Worm (Caenorhabditis elegans): ENCODE results near the gene C14C11.1.

The C14C11.1 gene

ce11 chrV:5691665-5692407, 28.4 kb downstream of the C14C11.1 start, which contains the start of gene F25B4.8:
TSS of gene F25B4.8 (minus strand) at chrV:5691715.
- TF ChIP-seq hif-1 (tag; optimal IDR thresholded peaks at IDR 0.05) (no peak), daf-16 (GFP tag; optimal IDR thresholded peaks at IDR 0.05) (no peak), daf-16 (tag; optimal IDR thresholded peaks at IDR 0.05) (peak; percentile 34), pqm-1 (tag; optimal IDR thresholded peaks at IDR 0.05) (peak; percentile 12), dve-1 (tag; optimal IDR thresholded peaks at IDR 0.05; ENCODE audit: insufficient read depth) (peak; percentile 8)

- TF ChIP-seq set-16 (GFP tag; IDR thresholded peaks at IDR 0.05) (no peak), mdl-1 (tag; optimal IDR thresholded peaks at IDR 0.05) (peak in 1 of 2 experiments; percentile 4), ctbp-1 (GFP tag; IDR thresholded peaks at IDR 0.05) (no peak), ama-1 (optimal IDR thresholded peaks at IDR 0.05) (no peak), daf-8 (GFP tag; IDR thresholded peaks at IDR 0.05) (no peak), lin-29 (GFP tag; IDR thresholded peaks at IDR 0.05) (no peak), unc-62 (GFP tag; optimal IDR thresholded peaks at IDR 0.05 in 1 of 2) (peak in 1 of 2 experiments; percentile 72), unc-62 (tag; optimal IDR thresholded peaks at IDR 0.05) (no peak), dmd-9 (GFP tag; IDR thresholded peaks at IDR 0.05) (no peak), attf-4 (tag; optimal IDR thresholded peaks at IDR 0.05) (no peak), fos-1 (tag; optimal IDR thresholded peaks at IDR 0.05) (no peak), rbr-2 (tag; optimal IDR thresholded peaks at IDR 0.05) (no peak), spr-1 (tag; optimal IDR thresholded peaks at IDR 0.05) (no peak), madf-5 (GFP tag; IDR thresholded peaks at IDR 0.05) (no peak), nhr-10 (tag; optimal IDR thresholded peaks at IDR 0.05) (no peak), hlh-11 (tag; optimal IDR thresholded peaks at IDR 0.05) (peak; percentile 36)
Measured at ce11 chrV:5693595-5693994, 30.2 kb downstream of the C14C11.1 start.

DNA sequence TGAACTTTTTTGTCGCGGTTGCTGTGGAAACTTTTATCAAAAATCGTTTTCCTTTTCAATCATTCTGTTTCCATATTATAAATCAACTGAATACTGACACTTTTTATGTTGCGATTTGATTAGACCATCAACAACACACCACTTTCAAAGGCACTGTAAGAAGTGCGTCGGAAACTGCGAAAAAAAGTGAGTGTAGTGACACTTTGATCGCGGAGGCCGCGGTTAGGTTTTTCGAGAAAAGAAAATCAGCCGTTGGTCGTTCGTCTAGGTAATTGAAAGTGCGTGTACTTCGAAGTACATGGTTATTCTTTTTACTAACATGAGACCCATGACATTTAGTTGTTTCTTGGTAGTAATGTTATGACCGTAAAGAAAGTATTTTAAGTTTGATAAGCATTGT, 32.2 kb downstream of the C14C11.1 start:
- TF ChIP-seq zip-2 (tag; optimal IDR thresholded peaks at IDR 0.05), result no peak
- TF ChIP-seq nhr-28 (tag; optimal IDR thresholded peaks at IDR 0.05), result peak; percentile 55
- TF ChIP-seq Y75B8A.6 (GFP tag; IDR thresholded peaks at IDR 0.05), result no peak
- TF ChIP-seq F10B5.3 (tag; optimal IDR thresholded peaks at IDR 0.05), result no peak
- TF ChIP-seq ztf-11 (tag; optimal IDR thresholded peaks at IDR 0.05), result no peak
- no peak for TF ChIP-seq daf-16 (GFP tag; optimal IDR thresholded peaks at IDR 0.05)
- TF ChIP-seq daf-16 (tag; optimal IDR thresholded peaks at IDR 0.05), result peak; percentile 30
- TF ChIP-seq lim-7 (GFP tag; IDR thresholded peaks at IDR 0.05), result no peak
- peak; percentile 30; the same call in 1 of the 2 replicates for TF ChIP-seq ceh-20 (GFP tag; IDR thresholded peaks at IDR 0.05)
- no peak for TF ChIP-seq pha-4 (GFP tag; IDR thresholded peaks at IDR 0.05)
- no peak for TF ChIP-seq pha-4 (tag; optimal IDR thresholded peaks at IDR 0.05)
- no peak for TF ChIP-seq spr-1 (tag; optimal IDR thresholded peaks at IDR 0.05)
- TF ChIP-seq duxl-1 (tag; optimal IDR thresholded peaks at IDR 0.05; ENCODE audit: poor library complexity), result no peak
- no peak for TF ChIP-seq T20F7.1 (GFP tag; optimal IDR thresholded peaks at IDR 0.05)
- TF ChIP-seq fkh-10 (GFP tag; optimal IDR thresholded peaks at IDR 0.05), result no peak
- TF ChIP-seq hmg-1.1 (GFP tag; IDR thresholded peaks at IDR 0.05), result no peak
- TF ChIP-seq aha-1 (tag), result no peak
- TF ChIP-seq unc-130 (GFP tag; optimal IDR thresholded peaks at IDR 0.05), result no peak
- no peak for TF ChIP-seq lin-39 (tag; optimal IDR thresholded peaks at IDR 0.05)
- TF ChIP-seq ctbp-1 (GFP tag; IDR thresholded peaks at IDR 0.05), result no peak
- TF ChIP-seq ZK546.5 (tag; optimal IDR thresholded peaks at IDR 0.05), result no peak
- no peak for TF ChIP-seq ceh-28 (tag; optimal IDR thresholded peaks at IDR 0.05)
- TF ChIP-seq lin-1 (GFP tag; IDR thresholded peaks at IDR 0.05), result 0 out of 2 replicates have a peak, but pooled peaks have one; percentile 33
- TF ChIP-seq egl-27 (tag; optimal IDR thresholded peaks at IDR 0.05), result no peak
- no peak for TF ChIP-seq dmd-8 (GFP tag; IDR thresholded peaks at IDR 0.05)
- TF ChIP-seq F44E2.7 (GFP tag; IDR thresholded peaks at IDR 0.05), result no peak
- TF ChIP-seq lir-3 (tag; optimal IDR thresholded peaks at IDR 0.05), result no peak
- no peak for TF ChIP-seq dmd-9 (GFP tag; IDR thresholded peaks at IDR 0.05)
- no peak for TF ChIP-seq zfp-2 (tag; optimal IDR thresholded peaks at IDR 0.05)
- no peak for TF ChIP-seq ces-1 (GFP tag; optimal IDR thresholded peaks at IDR 0.05)
- no peak for TF ChIP-seq jun-1 (tag; optimal IDR thresholded peaks at IDR 0.05)
- TF ChIP-seq Y5F2A.4 (GFP tag; optimal IDR thresholded peaks at IDR 0.05), result no peak
- TF ChIP-seq vab-7 (GFP tag; IDR thresholded peaks at IDR 0.05), result no peak

All from whole organism, L4 larva.